Fruit fly (Drosophila melanogaster): Measurements from ENCODE around the gene ex.

The ex gene

DNA sequence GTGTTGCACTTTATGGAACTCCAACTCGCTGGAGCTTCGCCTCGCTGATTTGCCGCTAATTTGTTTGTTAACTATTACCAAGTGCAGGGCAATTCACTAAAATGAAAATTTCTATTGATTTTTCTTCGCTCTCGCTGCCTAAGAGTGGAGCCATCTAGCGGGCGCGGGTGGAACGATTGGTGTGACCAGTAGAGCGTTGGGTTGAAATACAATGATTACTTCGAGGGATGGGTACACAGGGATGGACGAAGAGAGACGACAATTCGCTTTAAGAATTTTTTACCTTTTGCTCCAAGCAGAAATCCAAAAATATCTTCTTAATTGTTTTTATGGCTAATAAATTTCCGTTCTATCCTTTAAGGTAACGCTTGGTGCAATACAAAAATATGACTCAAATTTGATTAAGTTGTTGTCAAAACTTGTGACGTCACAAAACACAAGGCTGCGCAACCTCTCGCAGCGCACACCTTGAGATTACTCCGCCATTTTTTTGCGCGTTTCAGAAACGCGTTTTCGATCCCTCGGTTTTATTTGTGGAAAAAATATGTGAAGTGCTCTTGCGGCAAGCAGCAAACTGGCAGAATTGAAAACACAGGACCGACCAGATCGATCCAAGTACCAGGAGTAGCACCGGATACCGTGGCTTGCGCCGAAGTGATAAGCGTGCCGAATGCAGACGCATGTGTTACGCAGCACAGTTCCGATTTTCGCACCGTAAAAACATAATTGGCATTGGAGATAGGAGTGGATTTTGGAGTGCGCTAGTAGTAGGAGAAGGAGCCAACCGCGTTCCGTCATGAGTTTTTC, 16.2 kb upstream of the ex start, which contains the start of the genes AP-2alpha and ebi (continued):
- TF ChIP-seq Kr (GFP tag; optimal IDR thresholded peaks at IDR 0.05) (peak; percentile 29), Blimp-1 (GFP tag; optimal IDR thresholded peaks at IDR 0.05) (peak; percentile 62), tio (GFP tag; optimal IDR thresholded peaks at IDR 0.05) (no peak), so (GFP tag; IDR thresholded peaks at IDR 0.05) (peak; percentile 72; the same call in 2 of the 3 replicates), CG12104 (GFP tag; optimal IDR thresholded peaks at IDR 0.05) (peak; percentile 86), CG10959 (GFP tag; IDR thresholded peaks at IDR 0.05) (peak; percentile 69), CG12942 (GFP tag; optimal IDR thresholded peaks at IDR 0.05) (peak; percentile 88), CG32767 (GFP tag; IDR thresholded peaks at IDR 0.05) (peak; percentile 84), jigr1 (GFP tag; IDR thresholded peaks at IDR 0.05) (peak; percentile 84; the same call in 2 of the 3 replicates), CG4328 (GFP tag; optimal IDR thresholded peaks at IDR 0.05) (peak; percentile 54), cad (GFP tag; optimal IDR thresholded peaks at IDR 0.05) (no peak), cwo (GFP tag; optimal IDR thresholded peaks at IDR 0.05) (peak; percentile 49), da (GFP tag; optimal IDR thresholded peaks at IDR 0.05) (peak; percentile 78), Hey (tag; optimal IDR thresholded peaks at IDR 0.05) (peak; percentile 59), corto (GFP tag; optimal IDR thresholded peaks at IDR 0.05) (no peak), abd-A (tag; optimal IDR thresholded peaks at IDR 0.05) (no peak), schlank (tag; optimal IDR thresholded peaks at IDR 0.05) (peak; percentile 67), nom (GFP tag; optimal IDR thresholded peaks at IDR 0.05) (peak; percentile 55), mirr (GFP tag; optimal IDR thresholded peaks at IDR 0.05) (peak; percentile 26), sima (GFP tag; optimal IDR thresholded peaks at IDR 0.05) (peak; percentile 37), CG30431 (GFP tag; optimal IDR thresholded peaks at IDR 0.05) (peak; percentile 80), CG6272 (GFP tag; IDR thresholded peaks at IDR 0.05) (peak; percentile 92), Scr (GFP tag; IDR thresholded peaks at IDR 0.05; ENCODE audit: partially characterized antibody) (no peak; the same call in 1 of the 2 replicates), klu (GFP tag; IDR thresholded peaks at IDR 0.05) (peak; percentile 89), ham (GFP tag; IDR thresholded peaks at IDR 0.05) (peak; percentile 81), CG34224 (GFP tag; IDR thresholded peaks at IDR 0.05; ENCODE audit: partially characterized antibody) (no peak), Hr51 (GFP tag; optimal IDR thresholded peaks at IDR 0.05) (peak; percentile 74 to 90), sug (tag; optimal IDR thresholded peaks at IDR 0.05) (peak; percentile 88), trh (GFP tag; optimal IDR thresholded peaks at IDR 0.05) (peak; percentile 75), Lim3 (GFP tag; IDR thresholded peaks at IDR 0.05) (peak; percentile 76), kay (GFP tag; optimal IDR thresholded peaks at IDR 0.05) (peak; percentile 62), Dref (GFP tag; IDR thresholded peaks at IDR 0.05) (peak; percentile 35; the same call in 1 of the 2 replicates), CG4730 (GFP tag; IDR thresholded peaks at IDR 0.05) (peak; percentile 78), crp (GFP tag; optimal IDR thresholded peaks at IDR 0.05) (peak in 1 of 2 experiments; percentile 52), NfI (GFP tag; optimal IDR thresholded peaks at IDR 0.05) (peak; percentile 83), CG8359 (GFP tag; optimal IDR thresholded peaks at IDR 0.05; ENCODE audit: borderline replicate concordance) (peak; percentile 57), tap (tag; optimal IDR thresholded peaks at IDR 0.05) (no peak), gcm (GFP tag; optimal IDR thresholded peaks at IDR 0.05) (peak; percentile 65), CG10366 (GFP tag; IDR thresholded peaks at IDR 0.05) (peak; percentile 85), CG4617 (GFP tag; optimal IDR thresholded peaks at IDR 0.05; ENCODE audit: borderline replicate concordance) (peak; percentile 87), Hr3 (GFP tag; optimal IDR thresholded peaks at IDR 0.05) (peak; percentile 93), CG10147 (GFP tag; optimal IDR thresholded peaks at IDR 0.05) (peak; percentile 73), CG13287 (GFP tag; IDR thresholded peaks at IDR 0.05; ENCODE audit: partially characterized antibody) (peak; percentile 32; the same call in 1 of the 2 replicates), Hmr (GFP tag; optimal IDR thresholded peaks at IDR 0.05) (peak; percentile 88), pan (optimal IDR thresholded peaks at IDR 0.05) (no peak), pan (GFP tag; optimal IDR thresholded peaks at IDR 0.05 in 1 of 2, IDR thresholded peaks at IDR 0.05 in 1 of 2) (peak in 1 of 2 experiments; percentile 82), CG30020 (tag; optimal IDR thresholded peaks at IDR 0.05) (peak; percentile 74), H2.0 (GFP tag; IDR thresholded peaks at IDR 0.05) (peak; percentile 77; the same call in 1 of the 2 replicates)
